Worm (Caenorhabditis elegans) whole organism, young adult: Measurements from ENCODE around the gene fezf-1.

Source experiments
- B0019.2 ChIP-seq: fragments of 200-800 bp; sonication (Bioruptor generic); conservative IDR thresholded peaks from 2 replicates; pipeline ENCODE4 v1.3.6; 2022; ENCODE audit warnings: missing genetic modification reagents, missing genetic modification characterization, missing compliant biosample characterization
- B0035.1 ChIP-seq: sonication (generic microtip); optimal IDR thresholded peaks from 2 replicates; lab custom pipeline; 2016; ENCODE audit warnings: missing genetic modification characterization, mild to moderate bottlenecking, missing compliant biosample characterization, missing genotype, missing genetic modification reagents
- F23B12.7 ChIP-seq: sonication (generic microtip); optimal IDR thresholded peaks from 2 replicates; lab custom pipeline; 2017; ENCODE audit warnings: missing genetic modification characterization, mild to moderate bottlenecking, missing compliant biosample characterization, antibody characterized with exemption, moderate library complexity; ENCODE audit not compliant: insufficient read depth
- F52B5.7 ChIP-seq: sonication (generic microtip); optimal IDR thresholded peaks from 2 replicates; lab custom pipeline; 2016; ENCODE audit warnings: mild to moderate bottlenecking, missing genetic modification characterization, missing compliant biosample characterization
- F57A8.1 ChIP-seq: fragments of 200-800 bp; sonication (Bioruptor generic); optimal IDR thresholded peaks from 2 replicates; lab custom pipeline; 2018; ENCODE audit warnings: mild to moderate bottlenecking, missing genetic modification characterization, moderate library complexity, missing compliant biosample characterization
- T26A5.8 ChIP-seq: sonication (generic microtip); optimal IDR thresholded peaks from 2 replicates; lab custom pipeline; 2016; ENCODE audit warnings: missing genetic modification characterization, missing compliant biosample characterization
- Y67H2A.10 ChIP-seq: fragments of 200-800 bp; sonication (Bioruptor generic); conservative IDR thresholded peaks from 2 replicates; pipeline ENCODE4 v1.3.6; 2022; ENCODE audit warnings: missing genetic modification reagents, missing genetic modification characterization, missing compliant biosample characterization
- Y79H2A.3 ChIP-seq: fragments of 200-800 bp; sonication (Bioruptor generic); conservative IDR thresholded peaks from 2 replicates; pipeline ENCODE4 v1.3.6; 2022; ENCODE audit warnings: missing genetic modification reagents, missing genetic modification characterization, missing compliant biosample characterization
- Y95B8A.8 ChIP-seq: fragments of 200-800 bp; sonication (Bioruptor generic); IDR thresholded peaks from 2 replicates; pipeline ENCODE4 v1.3.6; 2022; ENCODE audit warnings: missing genetic modification reagents, missing genetic modification characterization, missing compliant biosample characterization
- akir-1 ChIP-seq: fragments of 200-800 bp; sonication (Bioruptor generic); optimal IDR thresholded peaks from 2 replicates; lab custom pipeline; 2018; ENCODE audit warnings: mild to moderate bottlenecking, missing genetic modification characterization, moderate library complexity, missing compliant biosample characterization
- ama-1 ChIP-seq, 3 experiments: fragments of 150-350 bp in 1 of 3; sonication (generic microtip) in 2 of 3; optimal IDR thresholded peaks; 2 replicates each; lab custom pipeline; 2014 to 2018; ENCODE audit warnings: missing biosample characterization in 2 of 3, missing genetic modification characterization in 2 of 3, missing genetic modification reagents in 2 of 3
- aptf-2 ChIP-seq: fragments of 200-800 bp; sonication (Bioruptor generic); conservative IDR thresholded peaks from 2 replicates; pipeline ENCODE4 v1.3.6; 2022; ENCODE audit warnings: missing genetic modification reagents, missing genetic modification characterization, missing compliant biosample characterization
- atf-7 ChIP-seq: sonication (generic microtip); optimal IDR thresholded peaks from 2 replicates; lab custom pipeline; 2017; ENCODE audit warnings: mild to moderate bottlenecking, missing genetic modification characterization, missing compliant biosample characterization
- bed-1 ChIP-seq: fragments of 200-800 bp; sonication (Bioruptor generic); IDR thresholded peaks from 2 replicates; pipeline ENCODE4 v1.3.6; 2022; ENCODE audit warnings: missing genetic modification reagents, missing genetic modification characterization, missing compliant biosample characterization
- cebp-2 ChIP-seq: fragments of 200-800 bp; sonication (Bioruptor generic); IDR thresholded peaks from 2 replicates; pipeline ENCODE4 v1.3.6; 2022; ENCODE audit warnings: missing genetic modification characterization, missing compliant biosample characterization
- ceh-79 ChIP-seq: sonication (generic microtip); optimal IDR thresholded peaks from 2 replicates; lab custom pipeline; 2017; ENCODE audit warnings: mild to moderate bottlenecking, missing genetic modification characterization, missing compliant biosample characterization
- ceh-91 ChIP-seq: fragments of 200-800 bp; sonication (Bioruptor generic); IDR thresholded peaks from 2 replicates; pipeline ENCODE4 v1.3.6; 2022; ENCODE audit warnings: missing genetic modification reagents, missing genetic modification characterization, missing compliant biosample characterization
- dpff-1 ChIP-seq: sonication (generic microtip); optimal IDR thresholded peaks from 2 replicates; lab custom pipeline; 2017; ENCODE audit warnings: mild to moderate bottlenecking, missing genetic modification characterization, missing compliant biosample characterization
- egl-44 ChIP-seq: fragments of 200-800 bp; sonication (Bioruptor generic); IDR thresholded peaks from 2 replicates; pipeline ENCODE4 v1.3.6; 2022; ENCODE audit warnings: missing genetic modification reagents, missing genetic modification characterization, missing compliant biosample characterization
- egrh-3 ChIP-seq: fragments of 200-800 bp; sonication (Bioruptor generic); IDR thresholded peaks from 2 replicates; pipeline ENCODE4 v1.3.6; 2022; ENCODE audit warnings: missing genetic modification reagents, missing genetic modification characterization, missing compliant biosample characterization
- ekl-4 ChIP-seq: fragments of 200-800 bp; sonication (Bioruptor generic); IDR thresholded peaks from 2 replicates; pipeline ENCODE4 v1.3.6; 2022; ENCODE audit warnings: missing genetic modification reagents, missing genetic modification characterization, missing compliant biosample characterization
- ets-4 ChIP-seq: fragments of 200-800 bp; sonication (Bioruptor generic); optimal IDR thresholded peaks from 2 replicates; lab custom pipeline; 2018; ENCODE audit warnings: mild to moderate bottlenecking, missing genetic modification characterization, missing compliant biosample characterization
- gei-17 ChIP-seq: fragments of 200-800 bp; sonication (Bioruptor generic); optimal IDR thresholded peaks from 2 replicates; lab custom pipeline; 2018; ENCODE audit warnings: mild to moderate bottlenecking, missing genetic modification characterization, missing compliant biosample characterization
- hlh-12 ChIP-seq: sonication (generic microtip); optimal IDR thresholded peaks from 2 replicates; lab custom pipeline; 2016; ENCODE audit warnings: missing genetic modification characterization, missing compliant biosample characterization
- hmg-1.2 ChIP-seq: fragments of 200-800 bp; sonication (Bioruptor generic); IDR thresholded peaks from 2 replicates; pipeline ENCODE4 v1.3.6; 2022; ENCODE audit warnings: missing genetic modification reagents, missing genetic modification characterization, missing compliant biosample characterization
- hrde-1 ChIP-seq: sonication (generic microtip); optimal IDR thresholded peaks from 2 replicates; lab custom pipeline; 2016; ENCODE audit warnings: missing genetic modification characterization, mild to moderate bottlenecking, missing compliant biosample characterization, moderate library complexity, missing genotype, missing genetic modification reagents, borderline replicate concordance
- lin-26 ChIP-seq: fragments of 200-800 bp; sonication (Bioruptor generic); IDR thresholded peaks from 2 replicates; pipeline ENCODE4 v1.3.6; 2022; ENCODE audit warnings: missing genetic modification reagents, missing genetic modification characterization, missing compliant biosample characterization
- lin-54 ChIP-seq: fragments of 200-800 bp; sonication (Bioruptor generic); optimal IDR thresholded peaks from 2 replicates; lab custom pipeline; 2018; ENCODE audit warnings: mild to moderate bottlenecking, missing genetic modification characterization, missing compliant biosample characterization
- lsl-1 ChIP-seq: fragments of 200-800 bp; sonication (Bioruptor generic); optimal IDR thresholded peaks from 2 replicates; lab custom pipeline; 2018; ENCODE audit warnings: mild to moderate bottlenecking, missing genetic modification characterization, moderate library complexity, missing compliant biosample characterization
- madf-3 ChIP-seq: fragments of 200-800 bp; sonication (Bioruptor generic); IDR thresholded peaks from 2 replicates; pipeline ENCODE4 v1.3.6; 2022; ENCODE audit warnings: missing genetic modification reagents, missing genetic modification characterization, missing compliant biosample characterization
- madf-6 ChIP-seq: fragments of 200-800 bp; sonication (Bioruptor generic); IDR thresholded peaks from 2 replicates; pipeline ENCODE4 v1.3.6; 2022; ENCODE audit warnings: missing genetic modification reagents, missing genetic modification characterization, missing compliant biosample characterization
- mel-28 ChIP-seq: sonication (generic microtip); optimal IDR thresholded peaks from 2 replicates; lab custom pipeline; 2016; ENCODE audit warnings: borderline replicate concordance, mild to moderate bottlenecking, missing genetic modification characterization, missing compliant biosample characterization
- mes-4 ChIP-seq: sonication (generic microtip); optimal IDR thresholded peaks from 2 replicates; lab custom pipeline; 2016; ENCODE audit warnings: missing genotype, missing genetic modification characterization, missing compliant biosample characterization
- nfya-1 ChIP-seq: sonication (generic microtip); optimal IDR thresholded peaks from 2 replicates; lab custom pipeline; 2017; ENCODE audit warnings: antibody characterized with exemption, missing compliant biosample characterization, missing genetic modification characterization, borderline replicate concordance; ENCODE audit not compliant: insufficient read depth
- nfya-2 ChIP-seq: fragments of 200-800 bp; sonication (Bioruptor generic); IDR thresholded peaks from 2 replicates; pipeline ENCODE4 v1.3.6; 2022; ENCODE audit warnings: missing genetic modification reagents, missing genetic modification characterization, missing compliant biosample characterization
- nhr-179 ChIP-seq: sonication (generic microtip); optimal IDR thresholded peaks from 2 replicates; lab custom pipeline; 2016; ENCODE audit warnings: mild to moderate bottlenecking, missing genetic modification characterization, missing compliant biosample characterization
- pha-4 ChIP-seq: fragments of 150-350 bp; sonication (generic microtip); optimal IDR thresholded peaks from 2 replicates; lab custom pipeline; 2014; ENCODE audit warnings: missing biosample characterization, missing genetic modification reagents, missing genetic modification characterization
- sdz-38 ChIP-seq: sonication (generic microtip); optimal IDR thresholded peaks from 2 replicates; lab custom pipeline; 2016; ENCODE audit warnings: missing genotype, missing genetic modification characterization, missing compliant biosample characterization
- sea-2 ChIP-seq: fragments of 200-800 bp; sonication (Bioruptor generic); IDR thresholded peaks from 2 replicates; pipeline ENCODE4 v1.3.6; 2022; ENCODE audit warnings: missing genetic modification characterization, missing compliant biosample characterization
- snpc-1.1 ChIP-seq: sonication (generic microtip); optimal IDR thresholded peaks from 2 replicates; lab custom pipeline; 2017; ENCODE audit warnings: missing genetic modification characterization, mild to moderate bottlenecking, missing compliant biosample characterization, antibody characterized with exemption, moderate library complexity, missing genotype, missing genetic modification reagents; ENCODE audit not compliant: insufficient read depth
- snpc-3.4 ChIP-seq: sonication (generic microtip); optimal IDR thresholded peaks from 2 replicates; lab custom pipeline; 2017; ENCODE audit warnings: missing genetic modification characterization, mild to moderate bottlenecking, missing compliant biosample characterization, antibody characterized with exemption, moderate library complexity, missing genotype, missing genetic modification reagents
- snpc-4 ChIP-seq, 5 experiments: fragments of 150-350 bp in 1 of 5; sonication (generic microtip) in 4 of 5; optimal IDR thresholded peaks; 2 replicates each; lab custom pipeline; 2014 to 2018; ENCODE audit warnings: missing genetic modification characterization in 5 of 5, missing biosample characterization in 3 of 5, antibody characterized with exemption in 2 of 5, mild to moderate bottlenecking in 2 of 5, missing compliant biosample characterization in 2 of 5, missing genotype in 2 of 5, moderate library complexity in 2 of 5, missing genetic modification reagents in 1 of 5
- somi-1 ChIP-seq: fragments of 200-800 bp; sonication (Bioruptor generic); optimal IDR thresholded peaks from 2 replicates; lab custom pipeline; 2018; ENCODE audit warnings: mild to moderate bottlenecking, missing genetic modification characterization, missing compliant biosample characterization
- unc-62 ChIP-seq: fragments of 150-350 bp; optimal IDR thresholded peaks from 2 replicates; lab custom pipeline; 2014; ENCODE audit warnings: missing biosample characterization, missing genetic modification reagents, missing genetic modification characterization
- zim-3 ChIP-seq: sonication (generic microtip); optimal IDR thresholded peaks from 2 replicates; lab custom pipeline; 2017; ENCODE audit warnings: mild to moderate bottlenecking, missing genetic modification characterization, moderate library complexity, missing compliant biosample characterization
- ztf-18 ChIP-seq: sonication (generic microtip); optimal IDR thresholded peaks from 2 replicates; lab custom pipeline; 2016; ENCODE audit warnings: missing genotype, mild to moderate bottlenecking, missing genetic modification characterization, missing compliant biosample characterization
- ztf-25 ChIP-seq: fragments of 200-800 bp; sonication (Bioruptor generic); IDR thresholded peaks from 2 replicates; pipeline ENCODE4 v1.3.6; 2022; ENCODE audit warnings: missing genetic modification reagents, missing genetic modification characterization, missing compliant biosample characterization

Gene fezf-1

DNA sequence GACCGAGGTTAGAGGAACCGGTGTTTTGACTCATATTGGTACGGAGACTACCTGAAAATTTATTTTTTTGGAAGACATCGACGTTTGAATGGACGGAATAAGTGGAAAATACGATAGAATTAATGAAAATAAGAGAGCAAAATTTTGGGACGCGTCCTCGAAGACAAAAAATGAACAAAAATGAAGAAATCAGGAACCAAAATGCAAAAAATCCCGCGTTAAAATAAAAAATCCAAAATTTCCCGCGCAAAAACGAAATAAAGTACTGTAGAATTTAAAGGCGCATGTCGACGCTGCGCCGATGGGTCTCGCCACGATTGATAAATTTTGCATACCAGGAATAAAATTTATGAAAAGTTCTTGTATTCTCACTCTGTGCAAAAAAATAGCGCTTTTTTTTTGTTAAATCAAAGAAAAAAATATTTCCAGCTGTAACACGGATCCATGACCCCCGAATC lies 46.2 kb downstream of the fezf-1 start, which contains the start of gene puf-3 (continued):
- TF ChIP-seq mes-4 (tag; lab: Kevin White, UChicago): no peak
- peak; percentile 75 for TF ChIP-seq snpc-1.1 (tag; lab: Kevin White, UChicago)
- no peak for TF ChIP-seq aptf-2
- peak; percentile 86 for TF ChIP-seq ekl-4
- TF ChIP-seq hlh-12: no peak
- TF ChIP-seq lsl-1 (GFP tag; lab: Kevin White, UChicago): peak; percentile 98
- TF ChIP-seq T26A5.8: no peak
- TF ChIP-seq zim-3: no peak
- no peak for TF ChIP-seq cebp-2 (GFP tag; lab: Robert Waterston, UW)
- TF ChIP-seq Y79H2A.3 (GFP tag; lab: Robert Waterston, UW): 0 out of 2 replicates have a peak, but pooled peaks have one; percentile 54
- no peak for TF ChIP-seq hmg-1.2
- TF ChIP-seq somi-1 (GFP tag; lab: Kevin White, UChicago): no peak
- TF ChIP-seq Y67H2A.10 (GFP tag; lab: Robert Waterston, UW): peak; percentile 55; the same call in 1 of the 2 replicates
- TF ChIP-seq nfya-2: no peak
- no peak for TF ChIP-seq pha-4 (tag; lab: Kevin White, UChicago)
- TF ChIP-seq bed-1 (GFP tag; lab: Robert Waterston, UW): no peak
- no peak for TF ChIP-seq atf-7 (tag; lab: Kevin White, UChicago)
- peak; percentile 24 for TF ChIP-seq hrde-1 (tag; lab: Kevin White, UChicago)
- no peak for TF ChIP-seq B0035.1 (tag; lab: Kevin White, UChicago)
- peak; percentile 76 for TF ChIP-seq snpc-4 (GFP tag; optimal IDR thresholded peaks at IDR 0.05; lab: Kevin White, UChicago)
- peak in 3 of 4 experiments; percentile 55 to 92 (median 82) for TF ChIP-seq snpc-4 (tag; optimal IDR thresholded peaks at IDR 0.05; lab: Kevin White, UChicago)
- TF ChIP-seq gei-17 (GFP tag; lab: Kevin White, UChicago): no peak
- TF ChIP-seq B0019.2 (GFP tag; lab: Robert Waterston, UW): peak; percentile 81
- peak; percentile 83 for TF ChIP-seq lin-54
- TF ChIP-seq F52B5.7 (tag; lab: Kevin White, UChicago): no peak
- no peak for TF ChIP-seq ztf-25 (GFP tag; lab: Robert Waterston, UW)
- TF ChIP-seq ztf-18 (tag; lab: Kevin White, UChicago): no peak
- no peak for TF ChIP-seq dpff-1
- no peak for TF ChIP-seq sea-2 (GFP tag; lab: Robert Waterston, UW)
- TF ChIP-seq nhr-179: no peak
- no peak for TF ChIP-seq nfya-1 (tag; lab: Kevin White, UChicago)
- TF ChIP-seq akir-1: no peak
- no peak for TF ChIP-seq ceh-79 (tag; lab: Kevin White, UChicago)
- peak; percentile 74 for TF ChIP-seq snpc-3.4 (tag; lab: Kevin White, UChicago)
- TF ChIP-seq sdz-38: no peak
- TF ChIP-seq mel-28 (tag; lab: Kevin White, UChicago): no peak
- peak; percentile 97 for TF ChIP-seq ceh-91 (GFP tag; lab: Robert Waterston, UW)
- peak; percentile 88 for TF ChIP-seq Y95B8A.8 (GFP tag; lab: Robert Waterston, UW)
- TF ChIP-seq ets-4: no peak
- no peak for TF ChIP-seq egl-44 (GFP tag; lab: Robert Waterston, UW)
- TF ChIP-seq egrh-3 (GFP tag; lab: Robert Waterston, UW): no peak
- TF ChIP-seq madf-6 (GFP tag; lab: Robert Waterston, UW): peak; percentile 99
- no peak for TF ChIP-seq unc-62 (GFP tag; lab: Kevin White, UChicago)
- peak; percentile 85; the same call in 1 of the 2 replicates for TF ChIP-seq madf-3
- no peak for TF ChIP-seq ama-1 (optimal IDR thresholded peaks at IDR 0.05; lab: Kevin White, UChicago)
- no peak for TF ChIP-seq ama-1 (GFP tag; optimal IDR thresholded peaks at IDR 0.05; lab: Kevin White, UChicago)
- TF ChIP-seq lin-26 (GFP tag; lab: Robert Waterston, UW): no peak
- TF ChIP-seq F23B12.7: no peak
- no peak for TF ChIP-seq F57A8.1 (GFP tag; lab: Kevin White, UChicago)
